Fruit fly (Drosophila melanogaster) whole organism, embryonic: ENCODE data around the gene CG3198.

Source experiments
- Ada2b ChIP-seq: fragments of 200-800 bp; sonication (Bioruptor generic); IDR thresholded peaks from 2 replicates; pipeline ENCODE4 v1.3.6; 2022; ENCODE audit warnings: missing biosample characterization, missing genetic modification characterization
- Adf1 ChIP-seq: fragments of 200-800 bp; sonication (Bioruptor generic); IDR thresholded peaks from 2 replicates; pipeline ENCODE4 v1.3.6; 2022; ENCODE audit warnings: missing biosample characterization, missing genetic modification characterization
- Atf-2 ChIP-seq: fragments of 200-800 bp; sonication (Bioruptor generic); optimal IDR thresholded peaks from 2 replicates; lab custom pipeline; 2016; ENCODE audit warnings: missing biosample characterization, missing genetic modification characterization
- CG10209 ChIP-seq: fragments of 200-800 bp; sonication (Bioruptor generic); optimal IDR thresholded peaks from 3 replicates; lab custom pipeline; 2017; ENCODE audit warnings: missing biosample characterization, mild to moderate bottlenecking, missing genetic modification characterization, missing genetic modification reagents
- CG11695 ChIP-seq: fragments of 200-800 bp; sonication (Bioruptor generic); IDR thresholded peaks from 3 replicates; pipeline ENCODE4 v1.3.6; 2022; ENCODE audit warnings: missing biosample characterization, missing genetic modification characterization
- CG12942 ChIP-seq: fragments of 200-800 bp; sonication (Bioruptor generic); optimal IDR thresholded peaks from 3 replicates; lab custom pipeline; 2016; ENCODE audit warnings: missing biosample characterization, missing genetic modification characterization
- CG14441 ChIP-seq: fragments of 200-800 bp; sonication (Bioruptor generic); IDR thresholded peaks from 2 replicates; pipeline ENCODE4 v1.3.6; 2022; ENCODE audit warnings: missing biosample characterization, missing genetic modification characterization
- CG14860 ChIP-seq: fragments of 200-800 bp; sonication (Bioruptor generic); IDR thresholded peaks from 3 replicates; pipeline ENCODE4 v1.3.6; 2022; ENCODE audit warnings: missing biosample characterization, missing genetic modification characterization; ENCODE audit not compliant: partially characterized antibody
- CG17186 ChIP-seq: fragments of 200-800 bp; sonication (Bioruptor generic); optimal IDR thresholded peaks from 3 replicates; lab custom pipeline; 2017; ENCODE audit warnings: missing biosample characterization, missing genetic modification reagents, missing genetic modification characterization
- CG17829 ChIP-seq: fragments of 200-800 bp; optimal IDR thresholded peaks from 2 replicates; lab custom pipeline; 2019; ENCODE audit warnings: missing biosample characterization, mild to moderate bottlenecking, missing genetic modification characterization, moderate library complexity
- CG18476 ChIP-seq: fragments of 200-800 bp; sonication (Bioruptor generic); optimal IDR thresholded peaks from 2 replicates; lab custom pipeline; 2016; ENCODE audit warnings: missing biosample characterization, mild to moderate bottlenecking, missing genetic modification characterization
- CG2120 ChIP-seq: fragments of 200-800 bp; sonication (Bioruptor generic); optimal IDR thresholded peaks from 3 replicates; lab custom pipeline; 2016; ENCODE audit warnings: missing biosample characterization, missing genetic modification characterization
- CG34422 ChIP-seq: fragments of 200-800 bp; sonication (Bioruptor generic); IDR thresholded peaks from 3 replicates; pipeline ENCODE4 v1.3.6; 2022; ENCODE audit warnings: missing biosample characterization, missing genetic modification characterization
- CG3847 ChIP-seq: fragments of 200-800 bp; sonication (Bioruptor generic); IDR thresholded peaks from 2 replicates; pipeline ENCODE4 v1.3.6; 2022; ENCODE audit warnings: missing biosample characterization, missing genetic modification characterization
- CG4854 ChIP-seq: fragments of 200-800 bp; sonication (Bioruptor generic); optimal IDR thresholded peaks from 2 replicates; lab custom pipeline; 2016; ENCODE audit warnings: missing biosample characterization, missing genetic modification characterization, inconsistent platforms
- CG7271 ChIP-seq: fragments of 200-800 bp; sonication (Bioruptor generic); optimal IDR thresholded peaks from 2 replicates; lab custom pipeline; 2018; ENCODE audit warnings: missing biosample characterization, mild to moderate bottlenecking, missing genetic modification characterization, moderate library complexity
- CG7372 ChIP-seq: fragments of 200-800 bp; sonication (Bioruptor generic); IDR thresholded peaks from 2 replicates; pipeline ENCODE4 v1.3.6; 2022; ENCODE audit warnings: missing biosample characterization, missing genetic modification characterization
- CG7928 ChIP-seq: fragments of 200-800 bp; sonication (Bioruptor generic); optimal IDR thresholded peaks from 2 replicates; lab custom pipeline; 2017; ENCODE audit warnings: missing biosample characterization, mild to moderate bottlenecking, missing genetic modification characterization
- CG9437 ChIP-seq: fragments of 200-800 bp; sonication (Bioruptor generic); optimal IDR thresholded peaks from 2 replicates; lab custom pipeline; 2018; ENCODE audit warnings: missing biosample characterization, mild to moderate bottlenecking, missing genetic modification characterization
- Dp ChIP-seq: fragments of 200-800 bp; sonication (Bioruptor generic); optimal IDR thresholded peaks from 2 replicates; lab custom pipeline; 2018; ENCODE audit warnings: missing biosample characterization, mild to moderate bottlenecking, missing genetic modification characterization, moderate library complexity
- HmgD ChIP-seq: fragments of 200-800 bp; sonication (Bioruptor generic); optimal IDR thresholded peaks from 3 replicates; lab custom pipeline; 2016; ENCODE audit warnings: missing biosample characterization, missing genetic modification characterization
- Hr51 ChIP-seq, 2 experiments: fragments of 200-800 bp; sonication (Bioruptor generic); optimal IDR thresholded peaks; 2 replicates in 1 of 2; 3 replicates in 1 of 2; lab custom pipeline; 2016 to 2018; ENCODE audit warnings: missing biosample characterization in 2 of 2, missing genetic modification characterization in 2 of 2, mild to moderate bottlenecking in 1 of 2, moderate library complexity in 1 of 2
- Lim3 ChIP-seq: fragments of 200-800 bp; sonication (Bioruptor generic); IDR thresholded peaks from 2 replicates; pipeline ENCODE4 v1.3.6; 2022; ENCODE audit warnings: missing biosample characterization, missing genetic modification characterization
- Oli ChIP-seq: fragments of 200-800 bp; sonication (Bioruptor generic); optimal IDR thresholded peaks from 2 replicates; lab custom pipeline; 2018; ENCODE audit warnings: missing biosample characterization, mild to moderate bottlenecking, missing genetic modification characterization, moderate library complexity
- Sin3A ChIP-seq: fragments of >200 bp; optimal IDR thresholded peaks from 2 replicates; lab custom pipeline; 2018
- Trl ChIP-seq, 3 experiments: fragments of >200 bp in 2 of 3; fragments of 200-800 bp in 1 of 3; sonication (Bioruptor generic) in 1 of 3; optimal IDR thresholded peaks; 2 replicates in 1 of 3; 3 replicates in 2 of 3; lab custom pipeline; 2016 to 2017; ENCODE audit warnings: missing biosample characterization in 1 of 3, missing genetic modification characterization in 1 of 3
- bcd ChIP-seq: fragments of 200-800 bp; sonication (Bioruptor generic); optimal IDR thresholded peaks from 2 replicates; lab custom pipeline; 2017; ENCODE audit warnings: missing biosample characterization, mild to moderate bottlenecking, missing genetic modification characterization
- cato ChIP-seq: fragments of 200-800 bp; sonication (Bioruptor generic); optimal IDR thresholded peaks from 2 replicates; lab custom pipeline; 2016; ENCODE audit warnings: missing biosample characterization, missing genetic modification characterization, borderline replicate concordance
- caup ChIP-seq: fragments of 200-800 bp; sonication (Bioruptor generic); optimal IDR thresholded peaks from 3 replicates; lab custom pipeline; 2017; ENCODE audit warnings: missing biosample characterization, mild to moderate bottlenecking, missing genetic modification characterization, moderate library complexity; ENCODE audit not compliant: severe bottlenecking
- chn ChIP-seq: fragments of 200-800 bp; sonication (Bioruptor generic); optimal IDR thresholded peaks from 2 replicates; lab custom pipeline; 2016; ENCODE audit warnings: missing biosample characterization, missing genetic modification characterization
- corto ChIP-seq: fragments of 200-800 bp; sonication (Bioruptor generic); optimal IDR thresholded peaks from 2 replicates; lab custom pipeline; 2016; ENCODE audit warnings: missing biosample characterization, mild to moderate bottlenecking, missing genetic modification characterization, moderate library complexity
- exex ChIP-seq: fragments of 200-800 bp; sonication (Bioruptor generic); optimal IDR thresholded peaks from 4 replicates; lab custom pipeline; 2018; ENCODE audit warnings: missing biosample characterization, mild to moderate bottlenecking, missing genetic modification characterization, moderate library complexity
- gcm2 ChIP-seq: fragments of 200-800 bp; sonication (Bioruptor generic); optimal IDR thresholded peaks from 2 replicates; lab custom pipeline; 2016; ENCODE audit warnings: missing biosample characterization, missing genetic modification characterization
- gem ChIP-seq: fragments of 200-800 bp; sonication (Bioruptor generic); optimal IDR thresholded peaks from 2 replicates; lab custom pipeline; 2019; ENCODE audit warnings: missing biosample characterization, mild to moderate bottlenecking, missing genetic modification characterization, moderate library complexity
- grn ChIP-seq: fragments of 200-800 bp; sonication (Bioruptor generic); optimal IDR thresholded peaks from 3 replicates; lab custom pipeline; 2017; ENCODE audit warnings: missing biosample characterization, missing genetic modification characterization
- hb ChIP-seq: fragments of 200-800 bp; sonication (Bioruptor generic); IDR thresholded peaks from 3 replicates; pipeline ENCODE4 v1.3.6; 2022; ENCODE audit warnings: missing biosample characterization, missing genetic modification characterization; ENCODE audit not compliant: partially characterized antibody
- inv ChIP-seq: fragments of 200-800 bp; sonication (Bioruptor generic); IDR thresholded peaks from 2 replicates; pipeline ENCODE4 v1.3.6; 2022; ENCODE audit warnings: missing biosample characterization, missing genetic modification characterization; ENCODE audit not compliant: partially characterized antibody
- kay ChIP-seq: fragments of 200-800 bp; sonication (Bioruptor generic); optimal IDR thresholded peaks from 2 replicates; lab custom pipeline; 2016; ENCODE audit warnings: missing biosample characterization, missing genetic modification characterization
- lmd ChIP-seq: fragments of 200-800 bp; sonication (Bioruptor generic); IDR thresholded peaks from 2 replicates; pipeline ENCODE4 v1.3.6; 2022; ENCODE audit warnings: missing biosample characterization, missing genetic modification characterization
- org-1 ChIP-seq: fragments of 200-800 bp; sonication (Bioruptor generic); optimal IDR thresholded peaks from 2 replicates; lab custom pipeline; 2017; ENCODE audit warnings: missing biosample characterization, missing genetic modification characterization
- pfk ChIP-seq: fragments of 200-800 bp; sonication (Bioruptor generic); optimal IDR thresholded peaks from 2 replicates; lab custom pipeline; 2018; ENCODE audit warnings: missing biosample characterization, mild to moderate bottlenecking, missing genetic modification characterization, moderate library complexity
- phol ChIP-seq: fragments of 200-800 bp; sonication (Bioruptor generic); optimal IDR thresholded peaks from 3 replicates; lab custom pipeline; 2018; ENCODE audit warnings: missing biosample characterization, mild to moderate bottlenecking, missing genetic modification characterization, moderate library complexity
- sc ChIP-seq, 3 experiments: fragments of >200 bp in 2 of 3; fragments of 200-800 bp in 1 of 3; sonication (Bioruptor generic) in 1 of 3; optimal IDR thresholded peaks; 2 replicates in 2 of 3; 3 replicates in 1 of 3; lab custom pipeline; 2017; ENCODE audit warnings: mild to moderate bottlenecking in 1 of 3, missing biosample characterization in 1 of 3, missing genetic modification characterization in 1 of 3, missing genetic modification reagents in 1 of 3
- sens ChIP-seq: fragments of 200-800 bp; sonication (Bioruptor generic); peaks from one replicate; lab custom pipeline; 2016; ENCODE audit warnings: missing biosample characterization, missing genetic modification characterization
- sens-2 ChIP-seq: fragments of 200-800 bp; sonication (Bioruptor generic); IDR thresholded peaks from 2 replicates; pipeline ENCODE4 v1.3.6; 2022; ENCODE audit warnings: missing biosample characterization, missing genetic modification characterization
- seq ChIP-seq: fragments of 200-800 bp; sonication (Bioruptor generic); IDR thresholded peaks from 2 replicates; pipeline ENCODE4 v1.3.6; 2022; ENCODE audit warnings: missing biosample characterization, missing genetic modification characterization
- unpg ChIP-seq: fragments of 200-800 bp; sonication (Bioruptor generic); optimal IDR thresholded peaks from 3 replicates; lab custom pipeline; 2018; ENCODE audit warnings: missing biosample characterization, mild to moderate bottlenecking, missing genetic modification characterization, moderate library complexity
- usp ChIP-seq: fragments of >200 bp; optimal IDR thresholded peaks from 2 replicates; lab custom pipeline; 2017; ENCODE audit warnings: missing biosample characterization, missing genetic modification characterization
- zen2 ChIP-seq: fragments of 200-800 bp; sonication (Bioruptor generic); IDR thresholded peaks from 3 replicates; pipeline ENCODE4 v1.3.6; 2022; ENCODE audit warnings: missing biosample characterization, missing genetic modification characterization; ENCODE audit not compliant: partially characterized antibody

Gene CG3198

dm6 chrX:6694979-6695388 is 21.2 kb upstream of the CG3198 start, which contains the start of gene CG14442 (continued):
- TF ChIP-seq corto (GFP tag; lab: Kevin White, UChicago) = no peak
- peak; percentile 9 for TF ChIP-seq CG12942 (GFP tag; lab: Kevin White, UChicago)
- no peak for TF ChIP-seq CG11695 (GFP tag; lab: Robert Waterston, UW)
- peak; percentile 23 for TF ChIP-seq unpg (GFP tag; lab: Kevin White, UChicago)
- no peak for TF ChIP-seq CG4854 (GFP tag; lab: Kevin White, UChicago)
- TF ChIP-seq chn (GFP tag; lab: Kevin White, UChicago) = no peak
- peak; percentile 17 for TF ChIP-seq CG18476 (GFP tag; lab: Kevin White, UChicago)
- peak; percentile 92 for TF ChIP-seq CG14860
- TF ChIP-seq seq = peak; percentile 20; the same call in 1 of the 2 replicates
- peak; percentile 50 for TF ChIP-seq CG17829 (tag; lab: Kevin White, UChicago)
- TF ChIP-seq HmgD (GFP tag; lab: Kevin White, UChicago) = no peak
- peak; percentile 65 for TF ChIP-seq Dp (GFP tag; lab: Kevin White, UChicago)
- peak; percentile 16 for TF ChIP-seq CG17186 (GFP tag; lab: Kevin White, UChicago)
- peak; percentile 38 for TF ChIP-seq caup (GFP tag; lab: Kevin White, UChicago)
- no peak for TF ChIP-seq bcd (GFP tag; lab: Kevin White, UChicago)
- no peak for TF ChIP-seq grn (GFP tag; lab: Kevin White, UChicago)
- TF ChIP-seq sens (GFP tag; lab: Kevin White, UChicago) = peak; percentile 84
- peak; percentile 60 for TF ChIP-seq CG2120
- TF ChIP-seq Ada2b = no peak
- TF ChIP-seq kay (GFP tag; lab: Kevin White, UChicago) = no peak

DNA sequence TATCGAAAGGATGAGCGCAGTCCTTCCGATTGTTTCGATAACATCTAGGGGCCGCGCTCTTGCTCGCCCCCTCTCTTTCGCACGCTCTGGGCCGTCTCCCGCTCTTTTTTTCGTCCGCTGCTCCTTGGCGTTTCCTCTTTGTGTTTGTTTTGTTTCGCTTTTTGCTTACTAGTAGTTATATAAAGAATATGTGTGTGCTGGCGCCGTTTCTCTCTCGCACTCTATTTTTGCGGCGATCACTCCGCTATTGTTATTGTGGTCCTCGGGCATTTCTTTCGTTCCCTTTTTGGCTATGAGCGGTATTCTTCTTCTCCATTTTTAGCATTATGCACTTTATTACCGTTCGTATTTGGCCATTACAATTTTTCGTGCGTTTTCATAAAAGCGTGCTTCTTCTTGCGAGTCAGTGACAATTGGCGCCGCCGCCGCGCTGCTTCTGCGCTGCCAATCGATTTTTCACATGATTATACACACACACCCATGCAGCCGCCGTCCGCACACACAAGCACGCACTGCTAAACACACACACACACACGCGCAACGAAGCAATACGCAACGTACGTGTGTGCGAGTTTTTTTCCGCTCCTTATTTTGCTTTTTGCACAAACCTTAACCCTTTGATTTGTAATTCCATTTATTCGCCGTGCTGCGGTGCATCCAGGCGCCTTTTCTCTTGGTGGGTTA is 20.5 kb upstream of the CG3198 start:
- TF ChIP-seq org-1 (GFP tag; lab: Kevin White, UChicago) (no peak), CG10209 (no peak), Hr51 (GFP tag; optimal IDR thresholded peaks at IDR 0.05; lab: Kevin White, UChicago) (no peak), CG7271 (tag; lab: Kevin White, UChicago) (no peak), lmd (GFP tag; lab: Robert Waterston, UW) (no peak), sc (optimal IDR thresholded peaks at IDR 0.05; lab: Kevin White, UChicago) (no peak), sc (GFP tag; optimal IDR thresholded peaks at IDR 0.05; lab: Kevin White, UChicago) (no peak), CG14441 (no peak), Adf1 (GFP tag; lab: Robert Waterston, UW) (peak; percentile 96), CG7372 (no peak), hb (GFP tag; lab: Robert Waterston, UW) (no peak), Trl (optimal IDR thresholded peaks at IDR 0.05; lab: Kevin White, UChicago) (peak in 1 of 2 experiments; percentile 50), Trl (GFP tag; optimal IDR thresholded peaks at IDR 0.05; lab: Kevin White, UChicago) (no peak), Sin3A (no peak), sens-2 (GFP tag; lab: Robert Waterston, UW) (no peak), gcm2 (GFP tag; lab: Kevin White, UChicago) (no peak), phol (tag; lab: Kevin White, UChicago) (no peak), CG34422 (GFP tag; lab: Robert Waterston, UW) (peak; percentile 51; the same call in 1 of the 3 replicates), CG7928 (GFP tag; lab: Kevin White, UChicago) (no peak), CG9437 (GFP tag; lab: Kevin White, UChicago) (no peak), Oli (tag; lab: Kevin White, UChicago) (no peak), usp (GFP tag; lab: Kevin White, UChicago) (no peak), inv (GFP tag; lab: Robert Waterston, UW) (no peak), zen2 (GFP tag; lab: Robert Waterston, UW) (no peak), cato (GFP tag; lab: Kevin White, UChicago) (no peak), pfk (GFP tag; lab: Kevin White, UChicago) (no peak), Atf-2 (GFP tag; lab: Kevin White, UChicago) (no peak), exex (peak; percentile 5), Lim3 (GFP tag; lab: Robert Waterston, UW) (no peak), CG3847 (GFP tag; lab: Robert Waterston, UW) (no peak), gem (tag; lab: Kevin White, UChicago) (no peak)
